Worm (Caenorhabditis elegans) whole organism, young adult: ENCODE data around the gene pot-1.

Experiments
- B0019.2 ChIP-seq: fragments of 200-800 bp; sonication (Bioruptor generic); conservative IDR thresholded peaks from 2 replicates; pipeline ENCODE4 v1.3.6; 2022; ENCODE audit warnings: missing genetic modification reagents, missing genetic modification characterization, missing compliant biosample characterization
- C06A6.2 ChIP-seq: fragments of 200-800 bp; sonication (Bioruptor generic); conservative IDR thresholded peaks from 2 replicates; pipeline ENCODE4 v1.3.6; 2022; ENCODE audit warnings: missing genetic modification characterization, missing compliant biosample characterization
- D2030.7 ChIP-seq: fragments of 200-800 bp; sonication (Bioruptor generic); IDR thresholded peaks from 2 replicates; pipeline ENCODE4 v1.3.6; 2022; ENCODE audit warnings: missing genetic modification reagents, missing genetic modification characterization, missing compliant biosample characterization
- F23B12.7 ChIP-seq: sonication (generic microtip); optimal IDR thresholded peaks from 2 replicates; lab custom pipeline; 2017; ENCODE audit warnings: missing genetic modification characterization, mild to moderate bottlenecking, missing compliant biosample characterization, antibody characterized with exemption, moderate library complexity; ENCODE audit not compliant: insufficient read depth
- F33H1.4 ChIP-seq: fragments of 200-800 bp; sonication (Bioruptor generic); IDR thresholded peaks from 2 replicates; pipeline ENCODE4 v1.3.6; 2022; ENCODE audit warnings: missing genetic modification reagents, missing genetic modification characterization, missing compliant biosample characterization
- F39B2.1 ChIP-seq: fragments of 200-800 bp; sonication (Bioruptor generic); IDR thresholded peaks from 2 replicates; pipeline ENCODE4 v1.3.6; 2022; ENCODE audit warnings: missing genetic modification reagents, missing genetic modification characterization, missing compliant biosample characterization
- F57A8.1 ChIP-seq: fragments of 200-800 bp; sonication (Bioruptor generic); optimal IDR thresholded peaks from 2 replicates; lab custom pipeline; 2018; ENCODE audit warnings: mild to moderate bottlenecking, missing genetic modification characterization, moderate library complexity, missing compliant biosample characterization
- K12H6.12 ChIP-seq: fragments of 200-800 bp; sonication (Bioruptor generic); optimal IDR thresholded peaks from 2 replicates; lab custom pipeline; 2018; ENCODE audit warnings: mild to moderate bottlenecking, missing genetic modification characterization, missing compliant biosample characterization
- T26A5.8 ChIP-seq: sonication (generic microtip); optimal IDR thresholded peaks from 2 replicates; lab custom pipeline; 2016; ENCODE audit warnings: missing genetic modification characterization, missing compliant biosample characterization
- Y53G8AR.9 ChIP-seq: fragments of 200-800 bp; sonication (Bioruptor generic); conservative IDR thresholded peaks from 2 replicates; pipeline ENCODE4 v1.3.6; 2022; ENCODE audit warnings: missing genetic modification reagents, missing genetic modification characterization, missing compliant biosample characterization
- Y79H2A.3 ChIP-seq: fragments of 200-800 bp; sonication (Bioruptor generic); conservative IDR thresholded peaks from 2 replicates; pipeline ENCODE4 v1.3.6; 2022; ENCODE audit warnings: missing genetic modification reagents, missing genetic modification characterization, missing compliant biosample characterization
- Y95B8A.8 ChIP-seq: fragments of 200-800 bp; sonication (Bioruptor generic); IDR thresholded peaks from 2 replicates; pipeline ENCODE4 v1.3.6; 2022; ENCODE audit warnings: missing genetic modification reagents, missing genetic modification characterization, missing compliant biosample characterization
- akir-1 ChIP-seq: fragments of 200-800 bp; sonication (Bioruptor generic); optimal IDR thresholded peaks from 2 replicates; lab custom pipeline; 2018; ENCODE audit warnings: mild to moderate bottlenecking, missing genetic modification characterization, moderate library complexity, missing compliant biosample characterization
- attf-3 ChIP-seq: fragments of 200-800 bp; sonication (Bioruptor generic); conservative IDR thresholded peaks from 2 replicates; pipeline ENCODE4 v1.3.6; 2022; ENCODE audit warnings: missing genetic modification reagents, missing genetic modification characterization, missing compliant biosample characterization
- attf-6 ChIP-seq: fragments of 200-800 bp; sonication (Bioruptor generic); IDR thresholded peaks from 2 replicates; pipeline ENCODE4 v1.3.6; 2022; ENCODE audit warnings: missing genetic modification reagents, missing genetic modification characterization, missing compliant biosample characterization
- cebp-2 ChIP-seq: fragments of 200-800 bp; sonication (Bioruptor generic); IDR thresholded peaks from 2 replicates; pipeline ENCODE4 v1.3.6; 2022; ENCODE audit warnings: missing genetic modification characterization, missing compliant biosample characterization
- ceh-100 ChIP-seq: fragments of 200-800 bp; sonication (Bioruptor generic); IDR thresholded peaks from 2 replicates; pipeline ENCODE4 v1.3.6; 2022; ENCODE audit warnings: missing genetic modification reagents, missing genetic modification characterization, missing compliant biosample characterization
- ceh-27 ChIP-seq: fragments of 200-800 bp; sonication (Bioruptor generic); optimal IDR thresholded peaks from 2 replicates; lab custom pipeline; 2018; ENCODE audit warnings: mild to moderate bottlenecking, missing genetic modification characterization, moderate library complexity, missing compliant biosample characterization
- ceh-91 ChIP-seq: fragments of 200-800 bp; sonication (Bioruptor generic); IDR thresholded peaks from 2 replicates; pipeline ENCODE4 v1.3.6; 2022; ENCODE audit warnings: missing genetic modification reagents, missing genetic modification characterization, missing compliant biosample characterization
- egl-18 ChIP-seq: fragments of 200-800 bp; sonication (Bioruptor generic); IDR thresholded peaks from 2 replicates; pipeline ENCODE4 v1.3.6; 2022; ENCODE audit warnings: missing genetic modification reagents, missing genetic modification characterization, missing compliant biosample characterization
- egrh-3 ChIP-seq: fragments of 200-800 bp; sonication (Bioruptor generic); IDR thresholded peaks from 2 replicates; pipeline ENCODE4 v1.3.6; 2022; ENCODE audit warnings: missing genetic modification reagents, missing genetic modification characterization, missing compliant biosample characterization
- lin-26 ChIP-seq: fragments of 200-800 bp; sonication (Bioruptor generic); IDR thresholded peaks from 2 replicates; pipeline ENCODE4 v1.3.6; 2022; ENCODE audit warnings: missing genetic modification reagents, missing genetic modification characterization, missing compliant biosample characterization
- lin-40 ChIP-seq: sonication (generic microtip); optimal IDR thresholded peaks from 2 replicates; lab custom pipeline; 2016; ENCODE audit warnings: missing genetic modification characterization, mild to moderate bottlenecking, missing compliant biosample characterization, missing genotype, missing genetic modification reagents
- lin-54 ChIP-seq: fragments of 200-800 bp; sonication (Bioruptor generic); optimal IDR thresholded peaks from 2 replicates; lab custom pipeline; 2018; ENCODE audit warnings: mild to moderate bottlenecking, missing genetic modification characterization, missing compliant biosample characterization
- madf-3 ChIP-seq: fragments of 200-800 bp; sonication (Bioruptor generic); IDR thresholded peaks from 2 replicates; pipeline ENCODE4 v1.3.6; 2022; ENCODE audit warnings: missing genetic modification reagents, missing genetic modification characterization, missing compliant biosample characterization
- madf-8 ChIP-seq: fragments of 200-800 bp; sonication (Bioruptor generic); conservative IDR thresholded peaks from 2 replicates; pipeline ENCODE4 v1.3.6; 2022; ENCODE audit warnings: missing genetic modification reagents, missing genetic modification characterization, missing compliant biosample characterization
- mel-28 ChIP-seq: sonication (generic microtip); optimal IDR thresholded peaks from 2 replicates; lab custom pipeline; 2016; ENCODE audit warnings: borderline replicate concordance, mild to moderate bottlenecking, missing genetic modification characterization, missing compliant biosample characterization
- nfya-2 ChIP-seq: fragments of 200-800 bp; sonication (Bioruptor generic); IDR thresholded peaks from 2 replicates; pipeline ENCODE4 v1.3.6; 2022; ENCODE audit warnings: missing genetic modification reagents, missing genetic modification characterization, missing compliant biosample characterization
- nfyb-1 ChIP-seq: fragments of 200-800 bp; sonication (Bioruptor generic); IDR thresholded peaks from 2 replicates; pipeline ENCODE4 v1.3.6; 2022; ENCODE audit warnings: missing genetic modification reagents, missing genetic modification characterization, missing compliant biosample characterization
- nhr-80 ChIP-seq: sonication (generic microtip); optimal IDR thresholded peaks from 2 replicates; lab custom pipeline; 2016; ENCODE audit warnings: missing genetic modification characterization, missing compliant biosample characterization
- tbp1 ChIP-seq: fragments of 200-800 bp; sonication (Bioruptor generic); optimal IDR thresholded peaks from 2 replicates; lab custom pipeline; 2018; ENCODE audit warnings: mild to moderate bottlenecking, missing genetic modification characterization, missing compliant biosample characterization
- ztf-18 ChIP-seq: sonication (generic microtip); optimal IDR thresholded peaks from 2 replicates; lab custom pipeline; 2016; ENCODE audit warnings: missing genotype, mild to moderate bottlenecking, missing genetic modification characterization, missing compliant biosample characterization
- ztf-25 ChIP-seq: fragments of 200-800 bp; sonication (Bioruptor generic); IDR thresholded peaks from 2 replicates; pipeline ENCODE4 v1.3.6; 2022; ENCODE audit warnings: missing genetic modification reagents, missing genetic modification characterization, missing compliant biosample characterization
- ztf-26 ChIP-seq: sonication (generic microtip); optimal IDR thresholded peaks from 2 replicates; lab custom pipeline; 2017; ENCODE audit warnings: missing genetic modification characterization, missing compliant biosample characterization
- ztf-28 ChIP-seq: fragments of 200-800 bp; sonication (Bioruptor generic); IDR thresholded peaks from 2 replicates; pipeline ENCODE4 v1.3.6; 2022; ENCODE audit warnings: missing genetic modification reagents, missing genetic modification characterization, missing compliant biosample characterization

Gene pot-1

ce11 chrIII:7162065-7162762 is 28.7 kb upstream of the pot-1 start, which contains the start of the genes syf-2 and K04G7.1 (continued):
- TF ChIP-seq tbp1 (GFP tag; lab: Kevin White, UChicago) (peak; percentile 71), lin-54 (peak; percentile 97), mel-28 (tag; lab: Kevin White, UChicago) (no peak), egl-18 (GFP tag; lab: Robert Waterston, UW) (no peak), lin-40 (tag; lab: Kevin White, UChicago) (peak; percentile 79), D2030.7 (GFP tag; lab: Robert Waterston, UW) (peak; percentile 86), egrh-3 (no peak), madf-8 (GFP tag; lab: Robert Waterston, UW) (peak; percentile 31; the same call in 1 of the 2 replicates), akir-1 (GFP tag; lab: Kevin White, UChicago) (no peak), B0019.2 (GFP tag; lab: Robert Waterston, UW) (0 out of 2 replicates have a peak, but pooled peaks have one; percentile 44), Y53G8AR.9 (GFP tag; lab: Robert Waterston, UW) (peak; percentile 78), ceh-100 (GFP tag; lab: Robert Waterston, UW) (peak; percentile 55; the same call in 1 of the 2 replicates), ceh-27 (GFP tag; lab: Kevin White, UChicago) (peak; percentile 69), K12H6.12 (tag; lab: Kevin White, UChicago) (peak; percentile 73), C06A6.2 (peak; percentile 73; the same call in 1 of the 2 replicates), nhr-80 (peak; percentile 68), ztf-18 (peak; percentile 97), F23B12.7 (peak; percentile 80), ztf-26 (tag; lab: Kevin White, UChicago) (peak; percentile 51), ceh-91 (peak; percentile 72; the same call in 1 of the 2 replicates)

- TF ChIP-seq nfyb-1 (GFP tag; lab: Robert Waterston, UW) (no peak), madf-3 (GFP tag; lab: Robert Waterston, UW) (no peak), ztf-25 (GFP tag; lab: Robert Waterston, UW) (no peak), nfya-2 (GFP tag; lab: Robert Waterston, UW) (no peak), F57A8.1 (GFP tag; lab: Kevin White, UChicago) (no peak), Y53G8AR.9 (GFP tag; lab: Robert Waterston, UW) (no peak), F33H1.4 (GFP tag; lab: Robert Waterston, UW) (no peak), tbp1 (GFP tag; lab: Kevin White, UChicago) (no peak), madf-8 (GFP tag; lab: Robert Waterston, UW) (no peak), F39B2.1 (GFP tag; lab: Robert Waterston, UW) (no peak), cebp-2 (GFP tag; lab: Robert Waterston, UW) (no peak), Y95B8A.8 (no peak), lin-26 (GFP tag; lab: Robert Waterston, UW) (no peak), lin-40 (tag; lab: Kevin White, UChicago) (no peak), T26A5.8 (tag; lab: Kevin White, UChicago) (no peak), attf-3 (GFP tag; lab: Robert Waterston, UW) (no peak), ztf-28 (GFP tag; lab: Robert Waterston, UW) (no peak), Y79H2A.3 (GFP tag; lab: Robert Waterston, UW) (no peak), attf-6 (GFP tag; lab: Robert Waterston, UW) (no peak)
These were observed 27.6 kb upstream of the pot-1 start, which contains the start of gene rnp-7 for ce11 chrIII:7161055-7161454. TSS of gene rnp-7 (minus strand) at chrIII:7161155.
